Worm (Caenorhabditis elegans) whole organism, L2 larva: ENCODE measurements around the gene mtm-9.

Source experiments
- ama-1 ChIP-seq: fragments of 150-350 bp; optimal IDR thresholded peaks from 2 replicates; lab custom pipeline; 2018; ENCODE audit warnings: inconsistent platforms
- ceh-82 ChIP-seq: fragments of 150-350 bp; optimal IDR thresholded peaks from 2 replicates; lab custom pipeline; 2014; ENCODE audit warnings: missing biosample characterization, missing genetic modification characterization
- elt-3 ChIP-seq: sonication (generic microtip); optimal IDR thresholded peaks from 2 replicates; lab custom pipeline; 2017; ENCODE audit warnings: missing biosample characterization, missing genetic modification characterization
- lin-11 ChIP-seq: fragments of 150-350 bp; sonication (generic microtip); optimal IDR thresholded peaks from 2 replicates; lab custom pipeline; 2014; ENCODE audit warnings: missing biosample characterization, missing genetic modification characterization, inconsistent platforms, mixed read lengths
- lsy-2 ChIP-seq, 2 experiments: fragments of 150-350 bp in 1 of 2; sonication (generic microtip) in 1 of 2; optimal IDR thresholded peaks; 2 replicates each; lab custom pipeline; 2014 to 2017; ENCODE audit warnings: missing biosample characterization in 2 of 2, missing genetic modification characterization in 2 of 2
- nhr-6 ChIP-seq: fragments of 150-350 bp; optimal IDR thresholded peaks from 2 replicates; lab custom pipeline; 2014; ENCODE audit warnings: missing biosample characterization, missing genetic modification characterization
- nhr-77 ChIP-seq: fragments of 150-350 bp; optimal IDR thresholded peaks from 2 replicates; lab custom pipeline; 2014; ENCODE audit warnings: missing biosample characterization, missing genetic modification characterization
- snpc-4 ChIP-seq: fragments of 150-350 bp; optimal IDR thresholded peaks from 2 replicates; lab custom pipeline; 2014; ENCODE audit warnings: missing biosample characterization, missing genetic modification characterization
- ztf-11 ChIP-seq: sonication (generic microtip); optimal IDR thresholded peaks from 2 replicates; lab custom pipeline; 2017; ENCODE audit warnings: missing biosample characterization, missing genetic modification characterization

ce11 chrV:3695254-3695653 is 48.1 kb upstream of the mtm-9 start:
- TF ChIP-seq elt-3: no peak
- no peak for TF ChIP-seq ztf-11 (tag; lab: Kevin White, UChicago)
- TF ChIP-seq snpc-4 (tag; lab: Kevin White, UChicago): no peak
- no peak for TF ChIP-seq ceh-82 (tag; lab: Kevin White, UChicago)
- peak in 1 of 2 experiments; percentile 26 for TF ChIP-seq lsy-2 (tag; optimal IDR thresholded peaks at IDR 0.05; lab: Kevin White, UChicago)
- TF ChIP-seq nhr-6 (tag; lab: Kevin White, UChicago): no peak
- TF ChIP-seq lin-11: no peak
- TF ChIP-seq nhr-77 (tag; lab: Kevin White, UChicago): no peak
- no peak for TF ChIP-seq ama-1
